Worm (Caenorhabditis elegans) whole organism, mixed stage, embryonic: Measurements from ENCODE around the gene spig-4.

Experiments
- M03D4.4 ChIP-seq: sonication (generic microtip); optimal IDR thresholded peaks from 2 replicates; lab custom pipeline; 2017; ENCODE audit warnings: mild to moderate bottlenecking, missing genetic modification characterization, missing compliant biosample characterization
- bed-3 ChIP-seq: fragments of 200-800 bp; sonication (Bioruptor generic); optimal IDR thresholded peaks from 3 replicates; lab custom pipeline; 2018; ENCODE audit warnings: mild to moderate bottlenecking, missing genetic modification characterization, moderate library complexity, missing compliant biosample characterization
- blmp-1 ChIP-seq: fragments of 150-350 bp; optimal IDR thresholded peaks from 2 replicates; lab custom pipeline; 2014; ENCODE audit warnings: missing biosample characterization, missing genetic modification characterization
- ceh-39 ChIP-seq: fragments of 150-350 bp; optimal IDR thresholded peaks from 2 replicates; lab custom pipeline; 2014; ENCODE audit warnings: missing biosample characterization, missing genetic modification characterization
- ceh-43 ChIP-seq: fragments of 200-800 bp; sonication (Bioruptor generic); optimal IDR thresholded peaks from 2 replicates; lab custom pipeline; 2018; ENCODE audit warnings: mild to moderate bottlenecking, missing genetic modification characterization, moderate library complexity, missing compliant biosample characterization
- ceh-83 ChIP-seq: fragments of 200-800 bp; sonication (Bioruptor generic); optimal IDR thresholded peaks from 2 replicates; lab custom pipeline; 2018; ENCODE audit warnings: mild to moderate bottlenecking, missing genetic modification characterization, missing compliant biosample characterization
- ces-1 ChIP-seq: fragments of 150-350 bp; optimal IDR thresholded peaks from 2 replicates; lab custom pipeline; 2014; ENCODE audit warnings: missing biosample characterization, missing genetic modification reagents, missing genetic modification characterization
- cnd-1 ChIP-seq: fragments of 200-800 bp; sonication (Bioruptor generic); optimal IDR thresholded peaks from 2 replicates; lab custom pipeline; 2018; ENCODE audit warnings: mild to moderate bottlenecking, missing genetic modification characterization, missing compliant biosample characterization
- drap-1 ChIP-seq: fragments of 200-800 bp; sonication (Bioruptor generic); optimal IDR thresholded peaks from 3 replicates; lab custom pipeline; 2018; ENCODE audit warnings: mild to moderate bottlenecking, missing genetic modification characterization, missing compliant biosample characterization
- elt-1 ChIP-seq: sonication (generic microtip); optimal IDR thresholded peaks from 2 replicates; lab custom pipeline; 2017; ENCODE audit warnings: missing genetic modification characterization, mild to moderate bottlenecking, missing compliant biosample characterization, antibody characterized with exemption, moderate library complexity, borderline replicate concordance; ENCODE audit not compliant: insufficient read depth
- elt-3 ChIP-seq: fragments of 150-350 bp; optimal IDR thresholded peaks from 2 replicates; lab custom pipeline; 2014; ENCODE audit warnings: missing biosample characterization, missing genetic modification characterization
- flh-1 ChIP-seq: fragments of 200-800 bp; sonication (Bioruptor generic); optimal IDR thresholded peaks from 2 replicates; lab custom pipeline; 2018; ENCODE audit warnings: mild to moderate bottlenecking, missing genetic modification characterization, moderate library complexity, missing compliant biosample characterization
- ham-2 ChIP-seq: fragments of 200-800 bp; sonication (Bioruptor generic); optimal IDR thresholded peaks from 2 replicates; lab custom pipeline; 2018; ENCODE audit warnings: mild to moderate bottlenecking, missing genetic modification characterization, missing compliant biosample characterization
- hlh-1 ChIP-seq: fragments of 150-350 bp; optimal IDR thresholded peaks from 2 replicates; lab custom pipeline; 2014; ENCODE audit warnings: missing biosample characterization, missing genetic modification reagents, missing genetic modification characterization
- lin-13 ChIP-seq: fragments of 150-350 bp; optimal IDR thresholded peaks from 2 replicates; lab custom pipeline; 2014; ENCODE audit warnings: missing biosample characterization, missing genetic modification characterization
- lin-32 ChIP-seq: fragments of 200-800 bp; sonication (Bioruptor generic); optimal IDR thresholded peaks from 2 replicates; lab custom pipeline; 2018; ENCODE audit warnings: mild to moderate bottlenecking, missing genetic modification characterization, missing compliant biosample characterization
- lsy-2 ChIP-seq: fragments of 150-350 bp; optimal IDR thresholded peaks from 2 replicates; lab custom pipeline; 2014; ENCODE audit warnings: missing biosample characterization, missing genetic modification characterization
- mab-5 ChIP-seq: fragments of 150-350 bp; optimal IDR thresholded peaks from 2 replicates; lab custom pipeline; 2014; ENCODE audit warnings: missing biosample characterization, missing genetic modification characterization
- mep-1 ChIP-seq: fragments of 150-350 bp; optimal IDR thresholded peaks from 2 replicates; lab custom pipeline; 2017; ENCODE audit warnings: missing biosample characterization, missing genetic modification reagents, missing genetic modification characterization, inconsistent platforms
- mls-2 ChIP-seq: sonication (generic microtip); optimal IDR thresholded peaks from 2 replicates; lab custom pipeline; 2016; ENCODE audit warnings: mild to moderate bottlenecking, missing genetic modification characterization, moderate library complexity, missing compliant biosample characterization
- nhr-12 ChIP-seq: fragments of 150-350 bp; optimal IDR thresholded peaks from 2 replicates; lab custom pipeline; 2014; ENCODE audit warnings: missing biosample characterization, missing genetic modification characterization
- nhr-2 ChIP-seq: fragments of 150-350 bp; optimal IDR thresholded peaks from 2 replicates; lab custom pipeline; 2014; ENCODE audit warnings: missing biosample characterization, missing genetic modification characterization
- nhr-237 ChIP-seq: fragments of 150-350 bp; optimal IDR thresholded peaks from 2 replicates; lab custom pipeline; 2014; ENCODE audit warnings: missing biosample characterization, missing genetic modification characterization
- nhr-28 ChIP-seq: fragments of 150-350 bp; optimal IDR thresholded peaks from 2 replicates; lab custom pipeline; 2014; ENCODE audit warnings: missing biosample characterization, missing genetic modification characterization
- nhr-76 ChIP-seq: sonication (generic microtip); optimal IDR thresholded peaks from 2 replicates; lab custom pipeline; 2017; ENCODE audit warnings: missing biosample characterization, missing genetic modification characterization
- sem-2 ChIP-seq: fragments of 200-800 bp; sonication (Bioruptor generic); optimal IDR thresholded peaks from 2 replicates; lab custom pipeline; 2018; ENCODE audit warnings: mild to moderate bottlenecking, missing genetic modification characterization, missing compliant biosample characterization
- sptf-1 ChIP-seq: sonication (generic microtip); optimal IDR thresholded peaks from 2 replicates; lab custom pipeline; 2017; ENCODE audit warnings: mild to moderate bottlenecking, missing genetic modification characterization, moderate library complexity, missing compliant biosample characterization
- tbx-8 ChIP-seq: fragments of 200-800 bp; sonication (Bioruptor generic); optimal IDR thresholded peaks from 2 replicates; lab custom pipeline; 2018; ENCODE audit warnings: mild to moderate bottlenecking, missing genetic modification characterization, moderate library complexity, missing compliant biosample characterization
- unc-120 ChIP-seq: sonication (generic microtip); optimal IDR thresholded peaks from 2 replicates; lab custom pipeline; 2017; ENCODE audit warnings: missing genetic modification characterization, missing compliant biosample characterization; ENCODE audit not compliant: poor library complexity, severe bottlenecking
- unc-39 ChIP-seq: fragments of 150-350 bp; optimal IDR thresholded peaks from 2 replicates; lab custom pipeline; 2014; ENCODE audit warnings: missing biosample characterization, missing genetic modification characterization
- unc-62 ChIP-seq: fragments of 150-350 bp; optimal IDR thresholded peaks from 2 replicates; lab custom pipeline; 2014; ENCODE audit warnings: missing biosample characterization, missing genetic modification reagents, missing genetic modification characterization
- zip-8 ChIP-seq: fragments of 150-350 bp; optimal IDR thresholded peaks from 2 replicates; lab custom pipeline; 2014; ENCODE audit warnings: missing biosample characterization, missing genetic modification characterization
- ztf-11 ChIP-seq: fragments of 150-350 bp; optimal IDR thresholded peaks from 2 replicates; lab custom pipeline; 2014; ENCODE audit warnings: missing biosample characterization, missing genetic modification characterization

Gene spig-4

ce11 chrV:14319101-14319781 is 12.6 kb upstream of the spig-4 start, which contains the start of gene F47B8.13:
Gene F47B8.13 (minus strand): TSS chrV:14319731.
- TF ChIP-seq mls-2 (tag; lab: Kevin White, UChicago), result no peak
- TF ChIP-seq nhr-28, result no peak
- TF ChIP-seq bed-3 (GFP tag; lab: Kevin White, UChicago), result no peak
- TF ChIP-seq ceh-39 (tag; lab: Kevin White, UChicago), result no peak
- TF ChIP-seq ztf-11 (tag; lab: Kevin White, UChicago), result no peak
- no peak for TF ChIP-seq nhr-237 (tag; lab: Kevin White, UChicago)
- TF ChIP-seq zip-8 (tag; lab: Kevin White, UChicago), result no peak
- TF ChIP-seq flh-1 (GFP tag; lab: Kevin White, UChicago), result no peak
- no peak for TF ChIP-seq unc-62 (GFP tag; lab: Kevin White, UChicago)
- TF ChIP-seq nhr-76, result no peak
- no peak for TF ChIP-seq ham-2 (GFP tag; lab: Kevin White, UChicago)
- TF ChIP-seq, all 35 proteins: peak for 0

ce11 chrV:14317621-14318020 is 10.9 kb upstream of the spig-4 start:
- TF ChIP-seq elt-1 (tag; lab: Kevin White, UChicago) (no peak), ceh-43 (GFP tag; lab: Kevin White, UChicago) (no peak), flh-1 (GFP tag; lab: Kevin White, UChicago) (no peak), cnd-1 (tag; lab: Kevin White, UChicago) (no peak), blmp-1 (tag; lab: Kevin White, UChicago) (no peak), unc-120 (tag; lab: Kevin White, UChicago) (no peak), ceh-83 (GFP tag; lab: Kevin White, UChicago) (no peak), sem-2 (GFP tag; lab: Kevin White, UChicago) (no peak)

- no peak for TF ChIP-seq nhr-12 (tag; lab: Kevin White, UChicago)
- TF ChIP-seq mls-2 (tag; lab: Kevin White, UChicago), result no peak
These were observed 10.5 kb upstream of the spig-4 start for ce11 chrV:14317204-14317603.

ce11 chrV:14316525-14316924 is 9.9 kb upstream of the spig-4 start, which contains the start of gene F47B8.2:
Gene F47B8.2 (minus strand): TSS chrV:14316625.
- TF ChIP-seq ztf-11 (tag; lab: Kevin White, UChicago) (no peak), sptf-1 (no peak), nhr-76 (no peak), ham-2 (GFP tag; lab: Kevin White, UChicago) (no peak), cnd-1 (tag; lab: Kevin White, UChicago) (no peak), zip-8 (tag; lab: Kevin White, UChicago) (no peak), bed-3 (GFP tag; lab: Kevin White, UChicago) (no peak), nhr-237 (tag; lab: Kevin White, UChicago) (no peak), sem-2 (GFP tag; lab: Kevin White, UChicago) (no peak), tbx-8 (GFP tag; lab: Kevin White, UChicago) (no peak), lin-13 (tag; lab: Kevin White, UChicago) (no peak), ceh-83 (GFP tag; lab: Kevin White, UChicago) (no peak), hlh-1 (no peak), nhr-12 (tag; lab: Kevin White, UChicago) (no peak)

ce11 chrV:14314236-14314635 is 7.6 kb upstream of the spig-4 start, which contains the start of gene F47B8.1:
Gene F47B8.1 (minus strand): TSS chrV:14314336.
- TF ChIP-seq nhr-2, result no peak
- TF ChIP-seq zip-8 (tag; lab: Kevin White, UChicago), result no peak
- no peak for TF ChIP-seq drap-1 (GFP tag; lab: Kevin White, UChicago)
- TF ChIP-seq ceh-39 (tag; lab: Kevin White, UChicago), result no peak
- no peak for TF ChIP-seq mab-5 (tag; lab: Kevin White, UChicago)
- TF ChIP-seq lin-32 (GFP tag; lab: Kevin White, UChicago), result no peak
- TF ChIP-seq mep-1 (tag; lab: Kevin White, UChicago), result no peak

ce11 chrV:14312695-14313094 is 6.0 kb upstream of the spig-4 start, which contains the start of gene F14D7.8:
Gene F14D7.8 (minus strand): TSS chrV:14312795.
- no peak for TF ChIP-seq sem-2 (GFP tag; lab: Kevin White, UChicago)
- no peak for TF ChIP-seq nhr-12 (tag; lab: Kevin White, UChicago)
- TF ChIP-seq lin-13 (tag; lab: Kevin White, UChicago), result no peak
- no peak for TF ChIP-seq mab-5 (tag; lab: Kevin White, UChicago)
- no peak for TF ChIP-seq bed-3 (GFP tag; lab: Kevin White, UChicago)
- no peak for TF ChIP-seq nhr-28
- TF ChIP-seq lsy-2 (tag; lab: Kevin White, UChicago), result no peak
- TF ChIP-seq ces-1 (GFP tag; lab: Kevin White, UChicago), result no peak
- no peak for TF ChIP-seq elt-3 (tag; lab: Kevin White, UChicago)
- no peak for TF ChIP-seq unc-62 (GFP tag; lab: Kevin White, UChicago)
- TF ChIP-seq ztf-11 (tag; lab: Kevin White, UChicago), result no peak
- no peak for TF ChIP-seq mls-2 (tag; lab: Kevin White, UChicago)
- no peak for TF ChIP-seq nhr-76
- TF ChIP-seq M03D4.4 (tag; lab: Kevin White, UChicago), result no peak
- TF ChIP-seq unc-39 (tag; lab: Kevin White, UChicago), result no peak
- TF ChIP-seq sptf-1, result no peak
